Worm (Caenorhabditis elegans) whole organism, L3 larva: ENCODE data around the gene unc-50.

Source experiments
- ZK546.5 ChIP-seq: sonication (generic microtip); optimal IDR thresholded peaks from 2 replicates; lab custom pipeline; 2017; ENCODE audit warnings: missing biosample characterization, missing genetic modification characterization
- ceh-16 ChIP-seq: sonication (generic microtip); optimal IDR thresholded peaks from 2 replicates; lab custom pipeline; 2017; ENCODE audit warnings: missing biosample characterization, missing genetic modification characterization
- ceh-28 ChIP-seq: fragments of 150-350 bp; optimal IDR thresholded peaks from 2 replicates; lab custom pipeline; 2014; ENCODE audit warnings: missing biosample characterization, missing genetic modification reagents, missing genetic modification characterization
- ceh-82 ChIP-seq: fragments of 150-350 bp; optimal IDR thresholded peaks from 2 replicates; lab custom pipeline; 2014; ENCODE audit warnings: missing biosample characterization, missing genetic modification characterization
- ceh-9 ChIP-seq: sonication (generic microtip); optimal IDR thresholded peaks from 2 replicates; lab custom pipeline; 2018; ENCODE audit warnings: missing biosample characterization, missing genetic modification characterization
- egl-27 ChIP-seq: sonication (generic microtip); optimal IDR thresholded peaks from 4 replicates; lab custom pipeline; 2017; ENCODE audit warnings: missing biosample characterization, missing genetic modification reagents, missing genetic modification characterization
- egl-5 ChIP-seq: fragments of 150-350 bp; optimal IDR thresholded peaks from 2 replicates; lab custom pipeline; 2017; ENCODE audit warnings: missing biosample characterization, missing genetic modification reagents, missing genetic modification characterization, inconsistent platforms
- elt-1 ChIP-seq: fragments of 150-350 bp; optimal IDR thresholded peaks from 2 replicates; lab custom pipeline; 2014; ENCODE audit warnings: missing biosample characterization, missing genetic modification characterization
- elt-2 ChIP-seq: sonication (generic microtip); optimal IDR thresholded peaks from 2 replicates; lab custom pipeline; 2016; ENCODE audit warnings: missing genetic modification reagents, mild to moderate bottlenecking, missing genetic modification characterization, missing compliant biosample characterization
- eor-1 ChIP-seq, 2 experiments: fragments of 150-350 bp; optimal IDR thresholded peaks; 2 replicates each; lab custom pipeline; 2014 to 2018; ENCODE audit warnings: missing biosample characterization in 2 of 2, missing genetic modification characterization in 2 of 2
- fkh-10 ChIP-seq: sonication (generic microtip); optimal IDR thresholded peaks from 2 replicates; lab custom pipeline; 2017; ENCODE audit warnings: missing biosample characterization, missing genetic modification reagents, missing genetic modification characterization
- fkh-2 ChIP-seq: fragments of 150-350 bp; optimal IDR thresholded peaks from 2 replicates; lab custom pipeline; 2014; ENCODE audit warnings: missing biosample characterization, missing genetic modification reagents, missing genetic modification characterization
- fos-1 ChIP-seq: fragments of 150-350 bp; optimal IDR thresholded peaks from 2 replicates; lab custom pipeline; 2014; ENCODE audit warnings: missing biosample characterization, missing genetic modification characterization
- hmg-11 ChIP-seq: sonication (generic microtip); optimal IDR thresholded peaks from 2 replicates; lab custom pipeline; 2016; ENCODE audit warnings: missing genetic modification characterization, missing compliant biosample characterization
- jun-1 ChIP-seq: fragments of 150-350 bp; optimal IDR thresholded peaks from 2 replicates; lab custom pipeline; 2014; ENCODE audit warnings: missing biosample characterization, missing genetic modification reagents, missing genetic modification characterization
- mdl-1 ChIP-seq: fragments of 150-350 bp; optimal IDR thresholded peaks from 2 replicates; lab custom pipeline; 2014; ENCODE audit warnings: missing biosample characterization, missing genetic modification characterization
- mml-1 ChIP-seq: fragments of 150-350 bp; sonication (generic microtip); optimal IDR thresholded peaks from 3 replicates; lab custom pipeline; 2014; ENCODE audit warnings: missing biosample characterization, missing genetic modification characterization
- nfya-1 ChIP-seq: sonication (generic microtip); optimal IDR thresholded peaks from 2 replicates; lab custom pipeline; 2017; ENCODE audit warnings: missing genetic modification characterization, mild to moderate bottlenecking, missing compliant biosample characterization, antibody characterized with exemption, moderate library complexity; ENCODE audit not compliant: insufficient read depth
- nhr-11 ChIP-seq: fragments of 150-350 bp; optimal IDR thresholded peaks from 2 replicates; lab custom pipeline; 2014; ENCODE audit warnings: missing biosample characterization, missing genetic modification characterization
- nhr-23 ChIP-seq: fragments of 150-350 bp; optimal IDR thresholded peaks from 2 replicates; lab custom pipeline; 2014; ENCODE audit warnings: missing biosample characterization, missing genetic modification reagents, missing genetic modification characterization
- nhr-25 ChIP-seq: sonication (generic microtip); optimal IDR thresholded peaks from 2 replicates; lab custom pipeline; 2017; ENCODE audit warnings: missing biosample characterization, missing genetic modification characterization
- nhr-28 ChIP-seq: fragments of 150-350 bp; optimal IDR thresholded peaks from 2 replicates; lab custom pipeline; 2014; ENCODE audit warnings: missing biosample characterization, missing genetic modification characterization
- nhr-43 ChIP-seq: sonication (generic microtip); optimal IDR thresholded peaks from 2 replicates; lab custom pipeline; 2016; ENCODE audit warnings: mild to moderate bottlenecking, missing genetic modification characterization, missing compliant biosample characterization; ENCODE audit not compliant: poor library complexity, severe bottlenecking
- pha-4 ChIP-seq: fragments of 150-350 bp; optimal IDR thresholded peaks from 2 replicates; lab custom pipeline; 2014; ENCODE audit warnings: missing biosample characterization, missing genetic modification reagents, missing genetic modification characterization
- pqm-1 ChIP-seq: fragments of 150-350 bp; optimal IDR thresholded peaks from 2 replicates; lab custom pipeline; 2017; ENCODE audit warnings: missing biosample characterization, missing genetic modification characterization, inconsistent platforms
- sea-2 ChIP-seq: fragments of 150-350 bp; sonication (generic microtip); optimal IDR thresholded peaks from 4 replicates; lab custom pipeline; 2014; ENCODE audit warnings: missing biosample characterization, missing genetic modification reagents, missing genetic modification characterization
- skn-1 ChIP-seq: fragments of 150-350 bp; optimal IDR thresholded peaks from 2 replicates; lab custom pipeline; 2014; ENCODE audit warnings: missing biosample characterization, missing genetic modification characterization
- tbx-2 ChIP-seq: sonication (generic microtip); optimal IDR thresholded peaks from 2 replicates; lab custom pipeline; 2016; ENCODE audit warnings: mild to moderate bottlenecking, missing genetic modification characterization, missing compliant biosample characterization
- unc-62 ChIP-seq: fragments of 150-350 bp; sonication (generic microtip); optimal IDR thresholded peaks from 4 replicates; lab custom pipeline; 2014; ENCODE audit warnings: missing biosample characterization, missing genetic modification reagents, missing genetic modification characterization
- ztf-4 ChIP-seq: fragments of 150-350 bp; optimal IDR thresholded peaks from 2 replicates; lab custom pipeline; 2014; ENCODE audit warnings: missing biosample characterization, missing genetic modification characterization

Gene unc-50

DNA sequence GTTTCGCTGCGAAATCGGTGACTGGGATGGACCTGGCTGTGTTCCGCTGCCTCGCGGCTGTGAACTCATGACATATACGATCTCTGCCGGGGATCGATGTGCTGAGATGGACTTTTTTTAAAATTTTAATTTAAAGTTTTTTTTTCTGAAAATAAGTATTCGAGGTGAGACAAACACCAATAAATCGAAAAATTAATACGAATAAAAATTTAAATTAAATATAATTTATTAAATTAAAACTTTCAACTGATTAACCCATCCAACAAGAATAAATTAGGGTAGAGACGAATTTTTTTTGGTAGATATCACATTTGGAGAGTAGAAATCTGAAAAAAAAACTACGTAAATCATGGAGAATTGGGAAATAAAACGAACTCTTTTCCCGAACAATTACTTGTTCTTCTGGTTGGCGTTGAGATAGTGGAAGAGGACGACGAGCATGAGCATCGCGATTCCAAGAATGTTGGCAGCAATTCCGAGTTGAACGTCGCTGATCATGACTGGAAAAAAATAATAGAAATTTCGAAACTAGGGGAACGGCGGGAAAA is at the start of gene unc-50, which contains the start of gene ostf-4:
Gene unc-50, minus strand, starts transcription at position 101 of the 548 bp plus-strand sequence.
Gene ostf-4, minus strand, starts transcription at position 498 of the 548 bp plus-strand sequence.
- no peak for TF ChIP-seq eor-1 (tag; optimal IDR thresholded peaks at IDR 0.05; lab: Kevin White, UChicago)
- TF ChIP-seq ceh-16: no peak
- TF ChIP-seq unc-62 (GFP tag; lab: Kevin White, UChicago): no peak

DNA sequence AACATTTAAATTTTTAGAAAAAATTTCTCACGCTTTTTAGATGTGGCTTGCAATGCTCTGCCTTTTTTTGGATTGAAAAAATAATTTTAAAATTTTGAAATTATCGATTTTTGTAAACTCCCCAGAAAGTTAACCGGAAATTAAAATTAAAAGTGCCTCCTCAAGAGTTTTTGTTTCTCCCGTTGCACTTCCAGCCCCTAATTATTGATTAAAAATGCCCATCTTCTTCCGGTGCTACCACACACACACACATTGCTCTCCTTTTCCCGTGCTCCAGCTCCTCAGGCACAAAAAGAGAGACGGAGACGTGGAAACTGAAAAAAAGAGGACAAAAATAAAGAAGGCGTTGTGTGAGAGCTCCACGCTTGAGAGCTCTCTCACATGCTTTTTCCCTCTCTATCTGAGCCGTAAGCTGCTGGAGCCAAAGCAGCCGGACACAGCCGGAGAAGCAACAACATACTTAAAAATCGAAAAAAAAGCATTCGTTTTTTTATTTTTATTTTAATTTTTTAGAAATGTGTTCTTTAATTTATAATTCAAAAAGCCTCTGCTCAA is 49.5 kb upstream of the unc-50 start:
- TF ChIP-seq jun-1 (no peak), hmg-11 (tag; lab: Kevin White, UChicago) (peak; percentile 8), nfya-1 (peak; percentile 31)

DNA sequence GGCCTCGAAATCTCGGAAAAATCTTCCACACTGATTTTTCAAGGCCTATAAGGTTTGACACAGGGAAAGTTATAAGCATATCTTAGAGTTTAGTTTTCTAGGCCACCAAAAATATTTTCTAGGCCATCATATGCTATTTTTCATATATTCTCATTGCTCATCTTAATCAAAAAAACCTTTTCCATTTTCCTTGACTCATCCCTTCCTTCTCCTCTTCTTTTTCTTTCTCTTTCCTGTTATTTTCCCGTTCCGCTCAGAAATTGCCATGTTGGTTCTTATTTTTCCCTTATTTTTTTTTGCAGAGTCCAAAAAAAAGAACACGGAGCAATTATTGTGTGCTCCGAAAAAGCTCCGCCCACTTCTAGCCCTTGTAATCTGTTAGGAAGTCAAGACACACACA is 46.7 kb upstream of the unc-50 start, which contains the start of gene tbc-8:
Gene tbc-8, plus strand, starts transcription at position 301 of the 400 bp plus-strand sequence.
- TF ChIP-seq mml-1 (no peak), unc-62 (GFP tag; lab: Kevin White, UChicago) (no peak), jun-1 (no peak)

- TF ChIP-seq nhr-43 (tag; lab: Kevin White, UChicago) (no peak), ztf-4 (tag; lab: Kevin White, UChicago) (no peak), sea-2 (GFP tag; lab: Kevin White, UChicago) (no peak), fkh-2 (tag; lab: Kevin White, UChicago) (no peak), pqm-1 (tag; lab: Kevin White, UChicago) (no peak), mdl-1 (tag; lab: Kevin White, UChicago) (no peak), nhr-25 (no peak), nhr-23 (tag; lab: Kevin White, UChicago) (no peak), ceh-28 (no peak), fos-1 (tag; lab: Kevin White, UChicago) (no peak), egl-5 (no peak), pha-4 (no peak), skn-1 (tag; lab: Kevin White, UChicago) (no peak), ceh-9 (tag; lab: Kevin White, UChicago) (no peak), egl-27 (tag; lab: Kevin White, UChicago) (no peak)
- TF ChIP-seq, all 47 proteins: peak for 0
Measured at ce11 chrIII:10362920-10363319, 45.0 kb upstream of the unc-50 start.

- no peak for TF ChIP-seq jun-1
- no peak for TF ChIP-seq ceh-82
- TF ChIP-seq fos-1 (tag; lab: Kevin White, UChicago): no peak
- TF ChIP-seq elt-1 (tag; lab: Kevin White, UChicago): no peak
Measured at ce11 chrIII:10361456-10361855, 43.5 kb upstream of the unc-50 start.

DNA sequence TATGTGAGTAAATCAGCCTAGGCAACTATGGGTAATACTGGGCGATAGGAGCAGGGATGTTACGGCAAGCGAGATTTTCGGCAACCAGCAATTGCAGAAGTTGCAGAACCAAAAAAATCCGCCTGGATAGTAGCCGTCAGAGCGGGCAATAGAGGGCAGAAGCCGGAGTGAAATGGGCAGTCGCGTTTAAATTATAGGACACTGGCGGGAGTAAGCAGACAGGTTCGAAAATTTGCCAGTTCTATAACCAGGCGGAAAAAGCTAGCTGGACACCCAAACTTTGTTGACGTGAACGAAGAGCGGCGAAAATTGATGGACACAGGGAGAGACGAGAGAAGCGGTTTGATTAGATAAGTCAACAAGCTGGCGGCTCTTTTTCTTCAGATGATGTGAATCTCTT is 42.0 kb upstream of the unc-50 start:
- TF ChIP-seq nhr-11 (tag; lab: Kevin White, UChicago) (no peak), fkh-10 (GFP tag; lab: Kevin White, UChicago) (peak; percentile 12)

ce11 chrIII:10358751-10359150 is 40.8 kb upstream of the unc-50 start:
- TF ChIP-seq ZK546.5 (tag; lab: Kevin White, UChicago) (no peak), mdl-1 (tag; lab: Kevin White, UChicago) (no peak), unc-62 (GFP tag; lab: Kevin White, UChicago) (no peak), eor-1 (tag; optimal IDR thresholded peaks at IDR 0.05; lab: Kevin White, UChicago) (no peak), nhr-28 (no peak), nfya-1 (peak; percentile 28), nhr-25 (no peak), tbx-2 (no peak), elt-2 (tag; lab: Kevin White, UChicago) (no peak), pha-4 (no peak), fkh-10 (GFP tag; lab: Kevin White, UChicago) (peak; percentile 36), egl-27 (tag; lab: Kevin White, UChicago) (no peak), ceh-82 (no peak)
- TF ChIP-seq, all 47 proteins: peak for 2
